Worm (Caenorhabditis elegans): ENCODE measurements around the gene memi-3.

ce11 chrIV:11421696-11422095 is 18.6 kb upstream of the memi-3 start, which contains the start of gene F22B3.7:
- no peak for TF ChIP-seq cog-1 (tag; optimal IDR thresholded peaks at IDR 0.05)
- no peak for TF ChIP-seq klf-2 (GFP tag; conservative IDR thresholded peaks at IDR 0.05)
- TF ChIP-seq flt-1 (GFP tag; IDR thresholded peaks at IDR 0.05) = no peak
- TF ChIP-seq ztf-29 (GFP tag; IDR thresholded peaks at IDR 0.05) = no peak
- TF ChIP-seq ref-1 (GFP tag; conservative IDR thresholded peaks at IDR 0.05) = no peak
- no peak for TF ChIP-seq T22C8.4 (GFP tag; IDR thresholded peaks at IDR 0.05)

Measured in whole organism, midembryonic.